Worm (Caenorhabditis elegans) whole organism, mixed stage, embryonic: ENCODE measurements around the gene fbxa-163.
"Not testable (repeated sequence)": the region's sequence is repeated elsewhere in the genome, so short reads cannot be mapped to it uniquely, and the experiment has no call there.

ENCODE experiments used
- M03D4.4 ChIP-seq: sonication (generic microtip); optimal IDR thresholded peaks from 2 replicates; lab custom pipeline; 2017; ENCODE audit warnings: mild to moderate bottlenecking, missing genetic modification characterization, missing compliant biosample characterization
- bed-3 ChIP-seq: fragments of 200-800 bp; sonication (Bioruptor generic); optimal IDR thresholded peaks from 3 replicates; lab custom pipeline; 2018; ENCODE audit warnings: mild to moderate bottlenecking, missing genetic modification characterization, moderate library complexity, missing compliant biosample characterization
- blmp-1 ChIP-seq: fragments of 150-350 bp; optimal IDR thresholded peaks from 2 replicates; lab custom pipeline; 2014; ENCODE audit warnings: missing biosample characterization, missing genetic modification characterization
- ceh-39 ChIP-seq: fragments of 150-350 bp; optimal IDR thresholded peaks from 2 replicates; lab custom pipeline; 2014; ENCODE audit warnings: missing biosample characterization, missing genetic modification characterization
- ceh-43 ChIP-seq: fragments of 200-800 bp; sonication (Bioruptor generic); optimal IDR thresholded peaks from 2 replicates; lab custom pipeline; 2018; ENCODE audit warnings: mild to moderate bottlenecking, missing genetic modification characterization, moderate library complexity, missing compliant biosample characterization
- ces-1 ChIP-seq: fragments of 150-350 bp; optimal IDR thresholded peaks from 2 replicates; lab custom pipeline; 2014; ENCODE audit warnings: missing biosample characterization, missing genetic modification reagents, missing genetic modification characterization
- cnd-1 ChIP-seq: fragments of 200-800 bp; sonication (Bioruptor generic); optimal IDR thresholded peaks from 2 replicates; lab custom pipeline; 2018; ENCODE audit warnings: mild to moderate bottlenecking, missing genetic modification characterization, missing compliant biosample characterization
- drap-1 ChIP-seq: fragments of 200-800 bp; sonication (Bioruptor generic); optimal IDR thresholded peaks from 3 replicates; lab custom pipeline; 2018; ENCODE audit warnings: mild to moderate bottlenecking, missing genetic modification characterization, missing compliant biosample characterization
- elt-1 ChIP-seq: sonication (generic microtip); optimal IDR thresholded peaks from 2 replicates; lab custom pipeline; 2017; ENCODE audit warnings: missing genetic modification characterization, mild to moderate bottlenecking, missing compliant biosample characterization, antibody characterized with exemption, moderate library complexity, borderline replicate concordance; ENCODE audit not compliant: insufficient read depth
- elt-3 ChIP-seq: fragments of 150-350 bp; optimal IDR thresholded peaks from 2 replicates; lab custom pipeline; 2014; ENCODE audit warnings: missing biosample characterization, missing genetic modification characterization
- flh-1 ChIP-seq: fragments of 200-800 bp; sonication (Bioruptor generic); optimal IDR thresholded peaks from 2 replicates; lab custom pipeline; 2018; ENCODE audit warnings: mild to moderate bottlenecking, missing genetic modification characterization, moderate library complexity, missing compliant biosample characterization
- ham-2 ChIP-seq: fragments of 200-800 bp; sonication (Bioruptor generic); optimal IDR thresholded peaks from 2 replicates; lab custom pipeline; 2018; ENCODE audit warnings: mild to moderate bottlenecking, missing genetic modification characterization, missing compliant biosample characterization
- lin-13 ChIP-seq: fragments of 150-350 bp; optimal IDR thresholded peaks from 2 replicates; lab custom pipeline; 2014; ENCODE audit warnings: missing biosample characterization, missing genetic modification characterization
- lin-32 ChIP-seq: fragments of 200-800 bp; sonication (Bioruptor generic); optimal IDR thresholded peaks from 2 replicates; lab custom pipeline; 2018; ENCODE audit warnings: mild to moderate bottlenecking, missing genetic modification characterization, missing compliant biosample characterization
- lsy-2 ChIP-seq: fragments of 150-350 bp; optimal IDR thresholded peaks from 2 replicates; lab custom pipeline; 2014; ENCODE audit warnings: missing biosample characterization, missing genetic modification characterization
- mab-5 ChIP-seq: fragments of 150-350 bp; optimal IDR thresholded peaks from 2 replicates; lab custom pipeline; 2014; ENCODE audit warnings: missing biosample characterization, missing genetic modification characterization
- mep-1 ChIP-seq: fragments of 150-350 bp; optimal IDR thresholded peaks from 2 replicates; lab custom pipeline; 2017; ENCODE audit warnings: missing biosample characterization, missing genetic modification reagents, missing genetic modification characterization, inconsistent platforms
- mls-2 ChIP-seq: sonication (generic microtip); optimal IDR thresholded peaks from 2 replicates; lab custom pipeline; 2016; ENCODE audit warnings: mild to moderate bottlenecking, missing genetic modification characterization, moderate library complexity, missing compliant biosample characterization
- nhr-12 ChIP-seq: fragments of 150-350 bp; optimal IDR thresholded peaks from 2 replicates; lab custom pipeline; 2014; ENCODE audit warnings: missing biosample characterization, missing genetic modification characterization
- nhr-2 ChIP-seq: fragments of 150-350 bp; optimal IDR thresholded peaks from 2 replicates; lab custom pipeline; 2014; ENCODE audit warnings: missing biosample characterization, missing genetic modification characterization
- nhr-237 ChIP-seq: fragments of 150-350 bp; optimal IDR thresholded peaks from 2 replicates; lab custom pipeline; 2014; ENCODE audit warnings: missing biosample characterization, missing genetic modification characterization
- nhr-76 ChIP-seq: sonication (generic microtip); optimal IDR thresholded peaks from 2 replicates; lab custom pipeline; 2017; ENCODE audit warnings: missing biosample characterization, missing genetic modification characterization
- pha-4 ChIP-seq: fragments of 150-350 bp; optimal IDR thresholded peaks from 2 replicates; lab custom pipeline; 2018; ENCODE audit warnings: missing biosample characterization, missing genetic modification reagents, missing genetic modification characterization
- sem-2 ChIP-seq: fragments of 200-800 bp; sonication (Bioruptor generic); optimal IDR thresholded peaks from 2 replicates; lab custom pipeline; 2018; ENCODE audit warnings: mild to moderate bottlenecking, missing genetic modification characterization, missing compliant biosample characterization
- snpc-4 ChIP-seq: fragments of 150-350 bp; optimal IDR thresholded peaks from 2 replicates; lab custom pipeline; 2014; ENCODE audit warnings: missing biosample characterization, missing genetic modification characterization
- sptf-1 ChIP-seq: sonication (generic microtip); optimal IDR thresholded peaks from 2 replicates; lab custom pipeline; 2017; ENCODE audit warnings: mild to moderate bottlenecking, missing genetic modification characterization, moderate library complexity, missing compliant biosample characterization
- tbx-8 ChIP-seq: fragments of 200-800 bp; sonication (Bioruptor generic); optimal IDR thresholded peaks from 2 replicates; lab custom pipeline; 2018; ENCODE audit warnings: mild to moderate bottlenecking, missing genetic modification characterization, moderate library complexity, missing compliant biosample characterization
- unc-120 ChIP-seq: sonication (generic microtip); optimal IDR thresholded peaks from 2 replicates; lab custom pipeline; 2017; ENCODE audit warnings: missing genetic modification characterization, missing compliant biosample characterization; ENCODE audit not compliant: poor library complexity, severe bottlenecking
- unc-39 ChIP-seq: fragments of 150-350 bp; optimal IDR thresholded peaks from 2 replicates; lab custom pipeline; 2014; ENCODE audit warnings: missing biosample characterization, missing genetic modification characterization
- unc-62 ChIP-seq: fragments of 150-350 bp; optimal IDR thresholded peaks from 2 replicates; lab custom pipeline; 2014; ENCODE audit warnings: missing biosample characterization, missing genetic modification reagents, missing genetic modification characterization
- zip-8 ChIP-seq: fragments of 150-350 bp; optimal IDR thresholded peaks from 2 replicates; lab custom pipeline; 2014; ENCODE audit warnings: missing biosample characterization, missing genetic modification characterization
- ztf-11 ChIP-seq: fragments of 150-350 bp; optimal IDR thresholded peaks from 2 replicates; lab custom pipeline; 2014; ENCODE audit warnings: missing biosample characterization, missing genetic modification characterization

The fbxa-163 gene

DNA sequence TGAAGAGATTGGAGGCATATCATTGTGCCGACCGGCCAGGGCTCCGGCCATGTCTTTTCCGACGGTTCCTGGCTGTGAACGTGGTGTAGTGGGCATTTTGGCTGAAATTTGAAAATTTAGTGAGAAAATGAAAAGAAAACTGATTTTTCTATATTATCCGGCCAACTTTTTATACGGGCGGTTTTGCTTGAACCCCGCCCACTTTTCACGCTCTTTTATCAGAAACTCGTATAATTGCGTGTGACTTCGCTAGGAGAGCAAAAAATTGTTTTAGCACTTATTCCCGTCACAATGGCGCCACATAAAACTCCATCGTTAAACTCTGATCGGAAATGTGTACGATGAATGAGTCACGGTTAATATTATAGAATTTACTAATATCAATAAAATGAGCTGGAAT, 21.7 kb upstream of the fbxa-163 start, which contains the start of gene C08E3.13:
C08E3.13 (minus strand) TSS at position 101 of the 400 bp plus-strand sequence.
- not testable (repeated sequence) for TF ChIP-seq mab-5; nhr-237; ces-1 (GFP tag; lab: Kevin White, UChicago)

- not testable (repeated sequence) for TF ChIP-seq snpc-4 (tag; lab: Kevin White, UChicago); mab-5; nhr-12
These were observed 17.3 kb upstream of the fbxa-163 start, which contains the start of gene C08E3.15 for ce11 chrII:1627783-1628182. Gene C08E3.15, minus strand, starts transcription at chrII:1627883.

DNA sequence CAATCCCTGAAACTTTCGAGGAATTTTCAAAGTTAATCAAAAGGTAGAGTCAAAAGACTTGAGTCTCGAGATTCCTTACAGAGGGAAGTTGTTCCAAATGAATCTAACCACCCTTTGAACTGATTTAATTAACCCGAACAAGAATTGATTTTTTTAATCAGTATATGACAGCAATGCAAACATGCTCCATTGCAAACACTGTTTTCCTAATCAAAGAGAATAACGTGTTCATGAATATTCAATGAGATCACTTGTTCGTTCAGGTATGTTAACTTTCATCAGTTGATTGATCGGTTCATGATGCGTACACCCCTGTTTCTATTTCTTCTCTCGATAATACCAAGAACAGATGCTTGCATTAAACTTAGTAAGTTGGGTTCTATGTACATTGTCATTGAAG, 15.1 kb upstream of the fbxa-163 start, which contains the start of gene C08E3.14:
C08E3.14 (plus strand) TSS at position 301 of the 400 bp plus-strand sequence.
- TF ChIP-seq mep-1 = no peak
- TF ChIP-seq mls-2 = no peak
- TF ChIP-seq flh-1 (GFP tag; lab: Kevin White, UChicago) = no peak
- no peak for TF ChIP-seq nhr-2
- no peak for TF ChIP-seq blmp-1
- TF ChIP-seq unc-120 (tag; lab: Kevin White, UChicago) = no peak
- no peak for TF ChIP-seq ceh-43 (GFP tag; lab: Kevin White, UChicago)
- no peak for TF ChIP-seq ztf-11 (tag; lab: Kevin White, UChicago)
- no peak for TF ChIP-seq ham-2
- TF ChIP-seq sptf-1 (tag; lab: Kevin White, UChicago) = no peak
- TF ChIP-seq lin-32 = no peak
- TF ChIP-seq cnd-1 (tag; lab: Kevin White, UChicago) = no peak
- no peak for TF ChIP-seq mab-5
- no peak for TF ChIP-seq lsy-2 (tag; lab: Kevin White, UChicago)
- no peak for TF ChIP-seq elt-1 (tag; lab: Kevin White, UChicago)
- no peak for TF ChIP-seq M03D4.4 (tag; lab: Kevin White, UChicago)
- no peak for TF ChIP-seq unc-39
- TF ChIP-seq nhr-76 = no peak

- TF ChIP-seq M03D4.4 (tag; lab: Kevin White, UChicago) = no peak
- TF ChIP-seq, all 35 proteins: peak for 0
These were observed 14.0 kb upstream of the fbxa-163 start, which contains the start of gene fbxa-160 for ce11 chrII:1624572-1624971. Gene fbxa-160, minus strand, starts transcription at chrII:1624672.

DNA sequence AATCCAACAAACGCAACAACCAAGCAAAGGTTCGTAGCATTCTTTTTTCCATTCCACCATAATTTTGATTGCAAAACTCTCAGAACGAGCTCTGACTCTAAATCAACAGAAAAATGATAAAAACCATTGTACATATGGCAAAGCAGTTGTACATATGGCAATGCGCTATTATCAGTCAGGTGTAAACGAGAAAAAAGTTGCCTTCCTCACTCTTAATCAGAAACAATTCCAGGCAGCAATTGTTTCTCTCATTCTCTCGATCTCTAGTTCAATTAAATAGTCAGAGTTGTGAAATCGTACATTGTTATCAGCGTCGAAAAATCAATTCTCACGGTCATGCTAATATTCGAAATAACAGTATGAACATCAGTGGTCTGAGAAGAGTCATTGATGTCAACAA, 11.3 kb upstream of the fbxa-163 start:
- TF ChIP-seq blmp-1 = no peak
- TF ChIP-seq ztf-11 (tag; lab: Kevin White, UChicago) = no peak
- no peak for TF ChIP-seq mls-2
- no peak for TF ChIP-seq sptf-1 (tag; lab: Kevin White, UChicago)
- TF ChIP-seq flh-1 (GFP tag; lab: Kevin White, UChicago) = no peak

DNA sequence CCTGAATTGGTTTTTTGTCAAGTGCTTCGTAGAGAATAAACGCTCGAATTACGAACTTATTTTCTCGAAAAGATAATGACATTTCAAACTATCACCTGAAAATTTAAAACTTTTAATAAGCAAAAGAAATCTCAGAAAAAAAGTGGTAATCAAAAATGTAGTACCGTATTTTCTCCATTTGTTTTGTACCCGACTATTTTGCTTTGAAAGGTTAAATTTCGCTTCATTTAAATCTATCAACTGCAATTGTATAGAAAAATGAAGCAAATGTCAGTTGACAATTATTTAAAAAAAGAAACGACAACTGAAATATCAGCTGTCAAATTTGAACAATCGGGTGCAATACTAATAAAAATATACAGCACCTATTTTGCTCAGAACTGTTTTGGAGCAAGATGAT, 10.7 kb upstream of the fbxa-163 start, which contains the start of gene fbxa-158:
fbxa-158 (minus strand) TSS at position 101 of the 400 bp plus-strand sequence.
- TF ChIP-seq bed-3 (GFP tag; lab: Kevin White, UChicago) (no peak), nhr-2 (no peak), sem-2 (GFP tag; lab: Kevin White, UChicago) (no peak), M03D4.4 (tag; lab: Kevin White, UChicago) (no peak), nhr-237 (no peak), mep-1 (no peak), nhr-76 (no peak), unc-39 (no peak), ceh-43 (GFP tag; lab: Kevin White, UChicago) (no peak), cnd-1 (tag; lab: Kevin White, UChicago) (no peak)
- TF ChIP-seq, all 35 proteins: peak for 0

- no peak for TF ChIP-seq lin-13 (tag; lab: Kevin White, UChicago)
These were observed 8.4 kb upstream of the fbxa-163 start, which contains the start of gene fbxa-166 for ce11 chrII:1618948-1619347. Gene fbxa-166, minus strand, starts transcription at chrII:1619048.

- no peak for TF ChIP-seq bed-3 (GFP tag; lab: Kevin White, UChicago)
- no peak for TF ChIP-seq elt-3
- TF ChIP-seq lin-32 = no peak
- no peak for TF ChIP-seq nhr-76
- TF ChIP-seq flh-1 (GFP tag; lab: Kevin White, UChicago) = no peak
- TF ChIP-seq zip-8 (tag; lab: Kevin White, UChicago) = no peak
- TF ChIP-seq unc-62 (GFP tag; lab: Kevin White, UChicago) = no peak
- TF ChIP-seq drap-1 (GFP tag; lab: Kevin White, UChicago) = no peak
- no peak for TF ChIP-seq ceh-43 (GFP tag; lab: Kevin White, UChicago)
- no peak for TF ChIP-seq sptf-1 (tag; lab: Kevin White, UChicago)
- no peak for TF ChIP-seq tbx-8 (GFP tag; lab: Kevin White, UChicago)
- TF ChIP-seq unc-39 = no peak
- TF ChIP-seq ham-2 = no peak
- no peak for TF ChIP-seq pha-4
- TF ChIP-seq elt-1 (tag; lab: Kevin White, UChicago) = no peak
- TF ChIP-seq ceh-39 (tag; lab: Kevin White, UChicago) = no peak
- TF ChIP-seq blmp-1 = no peak
- TF ChIP-seq nhr-237 = no peak
- TF ChIP-seq mls-2 = no peak
These were observed 5.9 kb upstream of the fbxa-163 start, which contains the start of gene fbxa-165 for ce11 chrII:1616382-1616781. Gene fbxa-165, minus strand, starts transcription at chrII:1616482.
